Fruit fly (Drosophila melanogaster) Kc167 (cell line): ENCODE results near the gene CG34310.

Source experiments
- Myc ChIP-seq: fragments of >200 bp; optimal IDR thresholded peaks from 2 replicates; lab custom pipeline; 2017; ENCODE audit warnings: missing external identifiers
- Sin3A ChIP-seq: fragments of >200 bp; optimal IDR thresholded peaks from 2 replicates; lab custom pipeline; 2018; ENCODE audit warnings: missing external identifiers
- h ChIP-seq: fragments of >200 bp; optimal IDR thresholded peaks from 3 replicates; lab custom pipeline; 2018; ENCODE audit warnings: missing external identifiers
- insv ChIP-seq: fragments of >200 bp; optimal IDR thresholded peaks from 3 replicates; lab custom pipeline; 2018; ENCODE audit warnings: missing external identifiers
- psq ChIP-seq: fragments of >200 bp; optimal IDR thresholded peaks from 2 replicates; lab custom pipeline; 2017; ENCODE audit warnings: missing external identifiers
- ttk ChIP-seq: sonication (Bioruptor generic); optimal IDR thresholded peaks from 2 replicates; lab custom pipeline; 2017; ENCODE audit warnings: missing external identifiers

CG34310 gene

dm6 chr2L:6656264-6656676 lies 7.2 kb upstream of the CG34310 start, which contains the start of gene CG31633:
Gene CG31633, minus strand, starts transcription at chr2L:6656321.
- TF ChIP-seq Sin3A (lab: Kevin White, UChicago) (no peak), ttk (lab: Kevin White, UChicago) (no peak), Myc (lab: Kevin White, UChicago) (no peak), insv (no peak), h (no peak), psq (lab: Kevin White, UChicago) (no peak)

- TF ChIP-seq insv (no peak), h (no peak), psq (lab: Kevin White, UChicago) (no peak), Sin3A (lab: Kevin White, UChicago) (no peak), ttk (lab: Kevin White, UChicago) (no peak), Myc (lab: Kevin White, UChicago) (no peak)
Observed at dm6 chr2L:6657969-6658748, 5.3 kb upstream of the CG34310 start, which contains the start of the genes CG31636 and Ube4A. Gene CG31636, minus strand, starts transcription at chr2L:6658152. Gene Ube4A, plus strand, starts transcription at chr2L:6658517.

dm6 chr2L:6667719-6668325 lies 4.4 kb downstream of the CG34310 start, which contains the start of gene Galt:
Gene Galt, minus strand, starts transcription at chr2L:6668033.
- TF ChIP-seq Sin3A (lab: Kevin White, UChicago) (no peak), psq (lab: Kevin White, UChicago) (no peak), h (no peak), ttk (lab: Kevin White, UChicago) (no peak), insv (no peak), Myc (lab: Kevin White, UChicago) (no peak)

- TF ChIP-seq insv, result no peak
- no peak for TF ChIP-seq Sin3A (lab: Kevin White, UChicago)
- TF ChIP-seq psq (lab: Kevin White, UChicago), result no peak
- no peak for TF ChIP-seq ttk (lab: Kevin White, UChicago)
- TF ChIP-seq h, result no peak
- no peak for TF ChIP-seq Myc (lab: Kevin White, UChicago)
Observed at dm6 chr2L:6671409-6671808, 7.9 kb downstream of the CG34310 start.

- TF ChIP-seq ttk (lab: Kevin White, UChicago), result no peak
- TF ChIP-seq Myc (lab: Kevin White, UChicago), result no peak
- TF ChIP-seq h, result no peak
- TF ChIP-seq insv, result no peak
- no peak for TF ChIP-seq Sin3A (lab: Kevin White, UChicago)
- TF ChIP-seq psq (lab: Kevin White, UChicago), result no peak
Observed at dm6 chr2L:6673211-6674012, 9.9 kb downstream of the CG34310 start, which contains the start of gene Spn27A. Gene Spn27A, minus strand, starts transcription at chr2L:6673347.

dm6 chr2L:6676535-6676934 lies 13.1 kb downstream of the CG34310 start, which contains the start of gene cort:
Gene cort, minus strand, starts transcription at chr2L:6676635.
- TF ChIP-seq ttk (lab: Kevin White, UChicago), result no peak
- TF ChIP-seq insv, result no peak
- no peak for TF ChIP-seq h
- TF ChIP-seq psq (lab: Kevin White, UChicago), result no peak
- TF ChIP-seq Sin3A (lab: Kevin White, UChicago), result no peak
- no peak for TF ChIP-seq Myc (lab: Kevin White, UChicago)

- TF ChIP-seq h (no peak), psq (lab: Kevin White, UChicago) (no peak), ttk (lab: Kevin White, UChicago) (no peak), Myc (lab: Kevin White, UChicago) (no peak), Sin3A (lab: Kevin White, UChicago) (no peak), insv (no peak)
Observed at dm6 chr2L:6677453-6677852, 14.0 kb downstream of the CG34310 start, which contains the start of gene Nse1. Gene Nse1, minus strand, starts transcription at chr2L:6677625.

- TF ChIP-seq Sin3A (lab: Kevin White, UChicago) (no peak), Myc (lab: Kevin White, UChicago) (no peak), h (no peak)
Observed at dm6 chr2L:6682909-6683308, 19.4 kb downstream of the CG34310 start.

dm6 chr2L:6683992-6684882 lies 20.8 kb downstream of the CG34310 start, which contains the start of gene Nhe3:
Gene Nhe3, minus strand, starts transcription at chr2L:6684364.
- no peak for TF ChIP-seq Myc (lab: Kevin White, UChicago)
- no peak for TF ChIP-seq ttk (lab: Kevin White, UChicago)
- no peak for TF ChIP-seq Sin3A (lab: Kevin White, UChicago)
- no peak for TF ChIP-seq h
- TF ChIP-seq psq (lab: Kevin White, UChicago), result no peak
- no peak for TF ChIP-seq insv

dm6 chr2L:6686612-6687011 lies 23.1 kb downstream of the CG34310 start, which contains the start of gene CG11327:
Gene CG11327, minus strand, starts transcription at chr2L:6686712.
- no peak for TF ChIP-seq h
- TF ChIP-seq Myc (lab: Kevin White, UChicago), result no peak
- TF ChIP-seq insv, result no peak
- TF ChIP-seq Sin3A (lab: Kevin White, UChicago), result no peak
- no peak for TF ChIP-seq ttk (lab: Kevin White, UChicago)
- no peak for TF ChIP-seq psq (lab: Kevin White, UChicago)
